Worm (Caenorhabditis elegans): ENCODE data around the gene Y57G11C.14.

The Y57G11C.14 gene

ce11 chrIV:14799186-14799585, at the start of gene Y57G11C.14:
Gene Y57G11C.14, plus strand, starts transcription at chrIV:14799311.
- TF ChIP-seq nhr-237 (tag; optimal IDR thresholded peaks at IDR 0.05) (no peak), hlh-1 (tag; optimal IDR thresholded peaks at IDR 0.05) (no peak), ceh-83 (GFP tag; optimal IDR thresholded peaks at IDR 0.05) (no peak), nhr-76 (tag; optimal IDR thresholded peaks at IDR 0.05) (no peak), mep-1 (tag; optimal IDR thresholded peaks at IDR 0.05) (no peak), nhr-28 (tag; optimal IDR thresholded peaks at IDR 0.05) (no peak), unc-39 (tag; optimal IDR thresholded peaks at IDR 0.05) (no peak), ham-2 (GFP tag; optimal IDR thresholded peaks at IDR 0.05) (no peak), flh-1 (GFP tag; optimal IDR thresholded peaks at IDR 0.05) (no peak), pha-4 (tag; optimal IDR thresholded peaks at IDR 0.05) (no peak), ceh-43 (GFP tag; optimal IDR thresholded peaks at IDR 0.05) (no peak), ces-1 (GFP tag; optimal IDR thresholded peaks at IDR 0.05) (no peak), ztf-11 (tag; optimal IDR thresholded peaks at IDR 0.05) (no peak), nhr-12 (tag; optimal IDR thresholded peaks at IDR 0.05) (no peak), tbx-8 (GFP tag; optimal IDR thresholded peaks at IDR 0.05) (no peak)

DNA sequence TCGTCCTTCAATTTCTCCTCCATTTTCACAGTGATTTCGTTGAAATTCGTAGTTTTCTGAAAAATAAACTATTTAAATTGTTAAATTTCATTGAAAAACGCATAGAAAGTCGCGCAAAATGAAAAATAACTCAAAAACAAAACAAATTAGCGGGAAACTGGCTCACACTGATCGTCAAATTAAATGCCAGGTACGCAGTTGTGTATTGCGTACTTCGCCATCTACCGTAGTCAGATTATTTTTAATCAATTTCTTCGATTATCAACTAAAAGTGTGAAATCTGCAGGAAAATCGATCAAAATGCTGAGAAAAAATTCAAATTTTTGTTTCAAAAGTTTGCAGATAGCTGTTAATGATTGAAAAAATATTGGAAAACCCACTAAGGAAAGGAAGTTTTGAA, 44.2 kb upstream of the Y57G11C.14 start, which contains the start of gene Y57G11C.499:
Y57G11C.499 (minus strand) TSS at position 23 of the 400 bp plus-strand sequence.
- TF ChIP-seq cnd-1 (tag; optimal IDR thresholded peaks at IDR 0.05) (no peak), nhr-76 (tag; optimal IDR thresholded peaks at IDR 0.05) (no peak), snpc-4 (tag; optimal IDR thresholded peaks at IDR 0.05) (no peak), unc-120 (tag; optimal IDR thresholded peaks at IDR 0.05; ENCODE audit: poor library complexity, severe bottlenecking) (no peak), nhr-237 (tag; optimal IDR thresholded peaks at IDR 0.05) (no peak), elt-1 (tag; optimal IDR thresholded peaks at IDR 0.05; ENCODE audit: borderline replicate concordance, insufficient read depth) (no peak), lin-32 (GFP tag; optimal IDR thresholded peaks at IDR 0.05) (no peak), mab-5 (tag; optimal IDR thresholded peaks at IDR 0.05) (no peak), ceh-83 (GFP tag; optimal IDR thresholded peaks at IDR 0.05) (no peak), lsy-2 (tag; optimal IDR thresholded peaks at IDR 0.05) (no peak), ham-2 (GFP tag; optimal IDR thresholded peaks at IDR 0.05) (no peak)

- TF ChIP-seq nhr-2 (tag; optimal IDR thresholded peaks at IDR 0.05) (no peak), elt-1 (tag; optimal IDR thresholded peaks at IDR 0.05; ENCODE audit: borderline replicate concordance, insufficient read depth) (no peak), nhr-237 (tag; optimal IDR thresholded peaks at IDR 0.05) (no peak), nhr-76 (tag; optimal IDR thresholded peaks at IDR 0.05) (no peak), sem-2 (GFP tag; optimal IDR thresholded peaks at IDR 0.05) (no peak), unc-62 (GFP tag; optimal IDR thresholded peaks at IDR 0.05) (no peak), tbx-8 (GFP tag; optimal IDR thresholded peaks at IDR 0.05) (no peak), flh-1 (GFP tag; optimal IDR thresholded peaks at IDR 0.05) (no peak), ceh-43 (GFP tag; optimal IDR thresholded peaks at IDR 0.05) (no peak)
These were observed 41.3 kb upstream of the Y57G11C.14 start for ce11 chrIV:14757786-14758185.

ce11 chrIV:14759662-14760061, 39.4 kb upstream of the Y57G11C.14 start:
- TF ChIP-seq nhr-2 (tag; optimal IDR thresholded peaks at IDR 0.05) (no peak), mep-1 (tag; optimal IDR thresholded peaks at IDR 0.05) (no peak), unc-120 (tag; optimal IDR thresholded peaks at IDR 0.05; ENCODE audit: poor library complexity, severe bottlenecking) (no peak), unc-39 (tag; optimal IDR thresholded peaks at IDR 0.05) (no peak), lsy-2 (tag; optimal IDR thresholded peaks at IDR 0.05) (no peak)

ce11 chrIV:14760845-14761244, 38.3 kb upstream of the Y57G11C.14 start, which contains the start of gene ptp-5.2:
Gene ptp-5.2, minus strand, starts transcription at chrIV:14760945.
- no peak for TF ChIP-seq elt-3 (tag; optimal IDR thresholded peaks at IDR 0.05)
- no peak for TF ChIP-seq ham-2 (GFP tag; optimal IDR thresholded peaks at IDR 0.05)
- no peak for TF ChIP-seq ceh-39 (tag; optimal IDR thresholded peaks at IDR 0.05)
- TF ChIP-seq hlh-1 (tag; optimal IDR thresholded peaks at IDR 0.05): no peak
- TF ChIP-seq elt-1 (tag; optimal IDR thresholded peaks at IDR 0.05; ENCODE audit: borderline replicate concordance, insufficient read depth): no peak
- TF ChIP-seq snpc-4 (tag; optimal IDR thresholded peaks at IDR 0.05): no peak
- TF ChIP-seq unc-120 (tag; optimal IDR thresholded peaks at IDR 0.05; ENCODE audit: poor library complexity, severe bottlenecking): no peak
- no peak for TF ChIP-seq mls-2 (tag; optimal IDR thresholded peaks at IDR 0.05)
- TF ChIP-seq bed-3 (GFP tag; optimal IDR thresholded peaks at IDR 0.05): no peak
- TF ChIP-seq nhr-2 (tag; optimal IDR thresholded peaks at IDR 0.05): no peak
- TF ChIP-seq nhr-76 (tag; optimal IDR thresholded peaks at IDR 0.05): no peak
- TF ChIP-seq lsy-2 (tag; optimal IDR thresholded peaks at IDR 0.05): no peak
- TF ChIP-seq sem-2 (GFP tag; optimal IDR thresholded peaks at IDR 0.05): no peak
- TF ChIP-seq nhr-237 (tag; optimal IDR thresholded peaks at IDR 0.05): no peak
- no peak for TF ChIP-seq tbx-8 (GFP tag; optimal IDR thresholded peaks at IDR 0.05)
